Worm (Caenorhabditis elegans) whole organism, young adult: Measurements from ENCODE around the gene Y57E12B.4.

Experiments
- B0261.1 ChIP-seq: sonication (generic microtip); optimal IDR thresholded peaks from 2 replicates; lab custom pipeline; 2016; ENCODE audit warnings: mild to moderate bottlenecking, missing genetic modification characterization, moderate library complexity, missing compliant biosample characterization
- B0336.3 ChIP-seq: fragments of 200-800 bp; sonication (Bioruptor generic); IDR thresholded peaks from 2 replicates; pipeline ENCODE4 v1.3.6; 2022; ENCODE audit warnings: missing genetic modification characterization, missing compliant biosample characterization
- C17E4.6 ChIP-seq: fragments of 200-800 bp; sonication (Bioruptor generic); IDR thresholded peaks from 2 replicates; pipeline ENCODE4 v1.3.6; 2022; ENCODE audit warnings: missing genetic modification reagents, missing genetic modification characterization, missing compliant biosample characterization
- F33H1.4 ChIP-seq: fragments of 200-800 bp; sonication (Bioruptor generic); IDR thresholded peaks from 2 replicates; pipeline ENCODE4 v1.3.6; 2022; ENCODE audit warnings: missing genetic modification reagents, missing genetic modification characterization, missing compliant biosample characterization
- F39B2.1 ChIP-seq: fragments of 200-800 bp; sonication (Bioruptor generic); IDR thresholded peaks from 2 replicates; pipeline ENCODE4 v1.3.6; 2022; ENCODE audit warnings: missing genetic modification reagents, missing genetic modification characterization, missing compliant biosample characterization
- K12H6.12 ChIP-seq: fragments of 200-800 bp; sonication (Bioruptor generic); optimal IDR thresholded peaks from 2 replicates; lab custom pipeline; 2018; ENCODE audit warnings: mild to moderate bottlenecking, missing genetic modification characterization, missing compliant biosample characterization
- T26A5.8 ChIP-seq: sonication (generic microtip); optimal IDR thresholded peaks from 2 replicates; lab custom pipeline; 2016; ENCODE audit warnings: missing genetic modification characterization, missing compliant biosample characterization
- Y53F4B.3 ChIP-seq: fragments of 200-800 bp; sonication (Bioruptor generic); IDR thresholded peaks from 2 replicates; pipeline ENCODE4 v1.3.6; 2022; ENCODE audit warnings: missing genetic modification reagents, missing genetic modification characterization, missing compliant biosample characterization
- ZK185.1 ChIP-seq: sonication (generic microtip); optimal IDR thresholded peaks from 2 replicates; lab custom pipeline; 2016; ENCODE audit warnings: mild to moderate bottlenecking, missing genetic modification characterization, missing compliant biosample characterization; ENCODE audit not compliant: poor library complexity, severe bottlenecking
- aptf-3 ChIP-seq: fragments of 200-800 bp; sonication (Bioruptor generic); IDR thresholded peaks from 2 replicates; pipeline ENCODE4 v1.3.6; 2022; ENCODE audit warnings: missing genetic modification characterization, missing compliant biosample characterization
- atf-7 ChIP-seq: sonication (generic microtip); optimal IDR thresholded peaks from 2 replicates; lab custom pipeline; 2017; ENCODE audit warnings: mild to moderate bottlenecking, missing genetic modification characterization, missing compliant biosample characterization
- attf-3 ChIP-seq: fragments of 200-800 bp; sonication (Bioruptor generic); conservative IDR thresholded peaks from 2 replicates; pipeline ENCODE4 v1.3.6; 2022; ENCODE audit warnings: missing genetic modification reagents, missing genetic modification characterization, missing compliant biosample characterization
- attf-5 ChIP-seq: fragments of 200-800 bp; sonication (Bioruptor generic); optimal IDR thresholded peaks from 2 replicates; lab custom pipeline; 2018; ENCODE audit warnings: mild to moderate bottlenecking, missing genetic modification characterization, missing compliant biosample characterization
- bed-1 ChIP-seq: fragments of 200-800 bp; sonication (Bioruptor generic); IDR thresholded peaks from 2 replicates; pipeline ENCODE4 v1.3.6; 2022; ENCODE audit warnings: missing genetic modification reagents, missing genetic modification characterization, missing compliant biosample characterization
- ccch-3 ChIP-seq: fragments of 200-800 bp; sonication (Bioruptor generic); optimal IDR thresholded peaks from 2 replicates; lab custom pipeline; 2018; ENCODE audit warnings: mild to moderate bottlenecking, missing genetic modification characterization, missing compliant biosample characterization
- ceh-100 ChIP-seq: fragments of 200-800 bp; sonication (Bioruptor generic); IDR thresholded peaks from 2 replicates; pipeline ENCODE4 v1.3.6; 2022; ENCODE audit warnings: missing genetic modification reagents, missing genetic modification characterization, missing compliant biosample characterization
- ceh-91 ChIP-seq: fragments of 200-800 bp; sonication (Bioruptor generic); IDR thresholded peaks from 2 replicates; pipeline ENCODE4 v1.3.6; 2022; ENCODE audit warnings: missing genetic modification reagents, missing genetic modification characterization, missing compliant biosample characterization
- chd-7 ChIP-seq: sonication (generic microtip); optimal IDR thresholded peaks from 2 replicates; lab custom pipeline; 2016; ENCODE audit warnings: mild to moderate bottlenecking, missing genetic modification characterization, moderate library complexity, missing compliant biosample characterization
- dox-1 ChIP-seq: fragments of 200-800 bp; sonication (Bioruptor generic); IDR thresholded peaks from 2 replicates; pipeline ENCODE4 v1.3.6; 2022; ENCODE audit warnings: missing genetic modification reagents, missing genetic modification characterization, missing compliant biosample characterization
- dpff-1 ChIP-seq: sonication (generic microtip); optimal IDR thresholded peaks from 2 replicates; lab custom pipeline; 2017; ENCODE audit warnings: mild to moderate bottlenecking, missing genetic modification characterization, missing compliant biosample characterization
- dpl-1 ChIP-seq: fragments of 150-350 bp; optimal IDR thresholded peaks from 2 replicates; lab custom pipeline; 2014; ENCODE audit warnings: missing biosample characterization, missing genetic modification reagents, missing genetic modification characterization
- fkh-3 ChIP-seq: sonication (generic microtip); optimal IDR thresholded peaks from 2 replicates; lab custom pipeline; 2016; ENCODE audit warnings: mild to moderate bottlenecking, missing genetic modification characterization, missing compliant biosample characterization
- hmg-1.2 ChIP-seq: fragments of 200-800 bp; sonication (Bioruptor generic); IDR thresholded peaks from 2 replicates; pipeline ENCODE4 v1.3.6; 2022; ENCODE audit warnings: missing genetic modification reagents, missing genetic modification characterization, missing compliant biosample characterization
- hrde-1 ChIP-seq: sonication (generic microtip); optimal IDR thresholded peaks from 2 replicates; lab custom pipeline; 2016; ENCODE audit warnings: missing genetic modification characterization, mild to moderate bottlenecking, missing compliant biosample characterization, moderate library complexity, missing genotype, missing genetic modification reagents, borderline replicate concordance
- let-526 ChIP-seq: fragments of 200-800 bp; sonication (Bioruptor generic); IDR thresholded peaks from 2 replicates; pipeline ENCODE4 v1.3.6; 2022; ENCODE audit warnings: missing genetic modification reagents, missing genetic modification characterization, missing compliant biosample characterization
- lin-54 ChIP-seq: fragments of 200-800 bp; sonication (Bioruptor generic); optimal IDR thresholded peaks from 2 replicates; lab custom pipeline; 2018; ENCODE audit warnings: mild to moderate bottlenecking, missing genetic modification characterization, missing compliant biosample characterization
- madf-10 ChIP-seq: sonication (generic microtip); optimal IDR thresholded peaks from 2 replicates; lab custom pipeline; 2016; ENCODE audit warnings: mild to moderate bottlenecking, missing genetic modification characterization, missing compliant biosample characterization
- nfya-2 ChIP-seq: fragments of 200-800 bp; sonication (Bioruptor generic); IDR thresholded peaks from 2 replicates; pipeline ENCODE4 v1.3.6; 2022; ENCODE audit warnings: missing genetic modification reagents, missing genetic modification characterization, missing compliant biosample characterization
- nhr-179 ChIP-seq: sonication (generic microtip); optimal IDR thresholded peaks from 2 replicates; lab custom pipeline; 2016; ENCODE audit warnings: mild to moderate bottlenecking, missing genetic modification characterization, missing compliant biosample characterization
- nhr-90 ChIP-seq: sonication (generic microtip); optimal IDR thresholded peaks from 2 replicates; lab custom pipeline; 2016; ENCODE audit warnings: missing genotype, mild to moderate bottlenecking, missing genetic modification characterization, missing compliant biosample characterization
- pha-4 ChIP-seq: fragments of 150-350 bp; sonication (generic microtip); optimal IDR thresholded peaks from 2 replicates; lab custom pipeline; 2014; ENCODE audit warnings: missing biosample characterization, missing genetic modification reagents, missing genetic modification characterization
- rpc-1 ChIP-seq, 2 experiments: fragments of 150-350 bp in 1 of 2; sonication (generic microtip) in 1 of 2; optimal IDR thresholded peaks; 2 replicates each; lab custom pipeline; 2014 to 2018; ENCODE audit warnings: missing biosample characterization in 1 of 2, missing genetic modification characterization in 1 of 2, missing genetic modification reagents in 1 of 2, missing genotype in 1 of 2
- tlf-1 ChIP-seq: fragments of 200-800 bp; sonication (Bioruptor generic); optimal IDR thresholded peaks from 2 replicates; lab custom pipeline; 2018; ENCODE audit warnings: mild to moderate bottlenecking, missing genetic modification characterization, missing compliant biosample characterization
- unc-62 ChIP-seq: fragments of 150-350 bp; optimal IDR thresholded peaks from 2 replicates; lab custom pipeline; 2014; ENCODE audit warnings: missing biosample characterization, missing genetic modification reagents, missing genetic modification characterization
- xnd-1 ChIP-seq: sonication (generic microtip); optimal IDR thresholded peaks from 2 replicates; lab custom pipeline; 2016; ENCODE audit warnings: missing genotype, missing genetic modification reagents, missing genetic modification characterization, missing compliant biosample characterization
- zim-3 ChIP-seq: sonication (generic microtip); optimal IDR thresholded peaks from 2 replicates; lab custom pipeline; 2017; ENCODE audit warnings: mild to moderate bottlenecking, missing genetic modification characterization, moderate library complexity, missing compliant biosample characterization
- ztf-18 ChIP-seq: sonication (generic microtip); optimal IDR thresholded peaks from 2 replicates; lab custom pipeline; 2016; ENCODE audit warnings: missing genotype, mild to moderate bottlenecking, missing genetic modification characterization, missing compliant biosample characterization
- ztf-22 ChIP-seq: fragments of 200-800 bp; sonication (Bioruptor generic); optimal IDR thresholded peaks from 2 replicates; lab custom pipeline; 2018; ENCODE audit warnings: mild to moderate bottlenecking, missing genetic modification characterization, moderate library complexity, missing compliant biosample characterization

Y57E12B.4 gene

DNA sequence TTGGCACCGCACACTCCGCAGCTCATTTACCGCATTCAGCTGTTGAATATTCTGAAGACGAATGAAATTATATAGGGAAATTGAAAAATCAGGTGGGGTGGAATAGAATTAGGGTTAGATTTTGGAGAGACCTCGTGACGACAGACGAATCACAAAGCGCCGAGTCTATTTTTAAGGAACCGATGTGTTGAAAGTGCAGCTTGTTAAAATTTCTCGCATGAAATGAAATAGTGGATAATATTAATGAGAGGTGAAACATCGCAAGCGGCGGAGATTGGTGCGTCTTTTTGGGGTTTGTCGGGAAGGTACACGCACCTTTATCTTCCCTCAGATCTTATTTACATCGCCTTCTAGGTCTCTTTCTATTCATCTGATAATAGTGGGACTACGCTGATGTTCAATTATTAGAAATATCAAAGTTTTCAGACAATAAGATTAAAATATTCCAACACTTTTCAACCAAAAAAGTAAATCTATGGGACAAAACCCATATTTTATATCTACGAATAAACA, 42.3 kb upstream of the Y57E12B.4 start, which contains the start of gene nhr-140:
TSS of gene nhr-140 (minus strand) at position 51 of the 513 bp plus-strand sequence.
- TF ChIP-seq attf-5: no peak
- TF ChIP-seq dpff-1: no peak
- TF ChIP-seq ceh-91: no peak
- no peak for TF ChIP-seq aptf-3 (GFP tag; lab: Robert Waterston, UW)
- no peak for TF ChIP-seq F33H1.4 (GFP tag; lab: Robert Waterston, UW)
- TF ChIP-seq F39B2.1 (GFP tag; lab: Robert Waterston, UW): no peak
- no peak for TF ChIP-seq tlf-1 (GFP tag; lab: Kevin White, UChicago)
- no peak for TF ChIP-seq madf-10
- no peak for TF ChIP-seq fkh-3 (tag; lab: Kevin White, UChicago)
- TF ChIP-seq ztf-22 (GFP tag; lab: Kevin White, UChicago): no peak
- TF ChIP-seq nhr-179 (tag; lab: Kevin White, UChicago): no peak
- no peak for TF ChIP-seq dox-1 (GFP tag; lab: Robert Waterston, UW)
- no peak for TF ChIP-seq ccch-3 (GFP tag; lab: Kevin White, UChicago)
- no peak for TF ChIP-seq B0336.3 (GFP tag; lab: Robert Waterston, UW)
- TF ChIP-seq K12H6.12 (tag; lab: Kevin White, UChicago): no peak
- TF ChIP-seq ZK185.1 (tag; lab: Kevin White, UChicago): no peak
- no peak for TF ChIP-seq zim-3 (tag; lab: Kevin White, UChicago)
- TF ChIP-seq let-526 (GFP tag; lab: Robert Waterston, UW): no peak

DNA sequence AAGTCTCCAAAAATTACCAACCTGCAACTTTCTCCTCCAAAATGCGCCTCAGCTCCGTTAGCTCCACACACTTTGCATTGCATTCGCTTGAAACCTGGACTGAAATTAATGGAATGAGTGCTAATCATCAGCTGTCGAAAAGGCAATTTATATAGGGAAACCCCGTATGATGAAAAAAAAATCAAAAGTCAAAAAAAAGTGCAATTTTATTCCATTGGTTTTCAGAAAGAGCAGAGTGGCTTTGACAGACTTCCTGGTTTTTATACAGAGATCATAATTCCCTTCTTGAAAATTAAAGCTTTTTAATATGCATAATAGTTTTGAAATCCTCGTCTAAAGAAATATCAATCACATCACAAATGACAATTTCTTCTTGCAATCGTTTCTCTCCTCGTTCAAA, 40.3 kb upstream of the Y57E12B.4 start, which contains the start of gene nhr-139:
TSS of gene nhr-139 (minus strand) at position 101 of the 400 bp plus-strand sequence.
- no peak for TF ChIP-seq ztf-22 (GFP tag; lab: Kevin White, UChicago)
- no peak for TF ChIP-seq hrde-1 (tag; lab: Kevin White, UChicago)
- no peak for TF ChIP-seq xnd-1 (tag; lab: Kevin White, UChicago)
- no peak for TF ChIP-seq Y53F4B.3 (GFP tag; lab: Robert Waterston, UW)
- no peak for TF ChIP-seq nfya-2 (GFP tag; lab: Robert Waterston, UW)
- TF ChIP-seq B0261.1 (tag; lab: Kevin White, UChicago): no peak
- TF ChIP-seq B0336.3 (GFP tag; lab: Robert Waterston, UW): no peak
- TF ChIP-seq, all 124 proteins: peak for 0

DNA sequence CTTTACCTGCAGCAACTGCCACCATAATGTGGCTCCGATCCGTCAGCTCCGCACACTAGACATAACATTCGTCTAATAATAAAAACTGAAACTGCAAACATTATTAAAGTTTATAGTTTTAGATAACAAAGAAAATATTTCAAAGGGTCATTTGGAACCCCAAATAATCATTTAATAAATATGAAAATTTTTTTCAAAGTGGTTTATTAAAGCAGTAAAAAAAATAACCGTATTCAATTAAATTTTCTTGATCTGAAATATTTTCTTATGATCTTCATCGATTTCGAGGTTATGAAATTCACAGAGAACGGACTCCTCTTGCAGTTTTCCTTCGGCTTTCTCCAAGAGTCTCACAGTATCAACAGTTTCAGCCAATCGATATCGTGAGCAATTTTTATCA, 38.6 kb upstream of the Y57E12B.4 start, which contains the start of gene nhr-163:
TSS of gene nhr-163 (minus strand) at position 101 of the 400 bp plus-strand sequence.
- TF ChIP-seq ztf-18: no peak
- no peak for TF ChIP-seq dox-1 (GFP tag; lab: Robert Waterston, UW)
- no peak for TF ChIP-seq atf-7 (tag; lab: Kevin White, UChicago)
- no peak for TF ChIP-seq rpc-1 (optimal IDR thresholded peaks at IDR 0.05; lab: Kevin White, UChicago)
- TF ChIP-seq rpc-1 (tag; optimal IDR thresholded peaks at IDR 0.05; lab: Kevin White, UChicago): no peak
- no peak for TF ChIP-seq C17E4.6 (GFP tag; lab: Robert Waterston, UW)
- TF ChIP-seq lin-54 (GFP tag; lab: Kevin White, UChicago): no peak
- no peak for TF ChIP-seq attf-3 (GFP tag; lab: Robert Waterston, UW)
- TF ChIP-seq ceh-100 (GFP tag; lab: Robert Waterston, UW): no peak

DNA sequence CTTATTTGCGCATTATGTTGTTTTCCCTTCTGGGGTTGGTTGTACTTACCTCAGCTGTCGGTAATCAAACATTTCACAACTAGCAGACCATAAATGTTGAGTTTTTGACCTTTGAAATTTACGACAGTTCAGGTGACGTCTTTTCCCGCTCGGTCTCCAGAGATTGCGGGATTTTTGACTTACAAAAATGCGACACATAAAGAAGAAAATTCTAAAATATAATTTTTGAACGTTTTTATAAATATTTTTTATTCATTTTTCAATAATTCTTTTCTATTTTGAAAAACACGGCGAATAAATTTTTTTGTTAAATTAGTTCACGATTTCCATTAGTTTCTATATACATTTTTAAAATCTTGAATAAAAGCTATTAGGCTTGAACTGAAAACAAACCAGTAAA, 35.5 kb upstream of the Y57E12B.4 start, which contains the start of gene nhr-161:
TSS of gene nhr-161 (minus strand) at position 101 of the 400 bp plus-strand sequence.
- TF ChIP-seq nhr-90 (tag; lab: Kevin White, UChicago): no peak
- TF ChIP-seq dpl-1 (GFP tag; lab: Kevin White, UChicago): no peak
- no peak for TF ChIP-seq chd-7
- no peak for TF ChIP-seq unc-62
- no peak for TF ChIP-seq B0336.3 (GFP tag; lab: Robert Waterston, UW)
- TF ChIP-seq hmg-1.2 (GFP tag; lab: Robert Waterston, UW): no peak
- TF ChIP-seq dpff-1: no peak
- TF ChIP-seq pha-4 (tag; lab: Kevin White, UChicago): no peak
- TF ChIP-seq T26A5.8: no peak
- TF ChIP-seq let-526 (GFP tag; lab: Robert Waterston, UW): no peak
- no peak for TF ChIP-seq lin-54 (GFP tag; lab: Kevin White, UChicago)
- no peak for TF ChIP-seq hrde-1 (tag; lab: Kevin White, UChicago)
- TF ChIP-seq bed-1: no peak
